Worm (Caenorhabditis elegans): ENCODE data around the gene flr-4.

The flr-4 gene

DNA sequence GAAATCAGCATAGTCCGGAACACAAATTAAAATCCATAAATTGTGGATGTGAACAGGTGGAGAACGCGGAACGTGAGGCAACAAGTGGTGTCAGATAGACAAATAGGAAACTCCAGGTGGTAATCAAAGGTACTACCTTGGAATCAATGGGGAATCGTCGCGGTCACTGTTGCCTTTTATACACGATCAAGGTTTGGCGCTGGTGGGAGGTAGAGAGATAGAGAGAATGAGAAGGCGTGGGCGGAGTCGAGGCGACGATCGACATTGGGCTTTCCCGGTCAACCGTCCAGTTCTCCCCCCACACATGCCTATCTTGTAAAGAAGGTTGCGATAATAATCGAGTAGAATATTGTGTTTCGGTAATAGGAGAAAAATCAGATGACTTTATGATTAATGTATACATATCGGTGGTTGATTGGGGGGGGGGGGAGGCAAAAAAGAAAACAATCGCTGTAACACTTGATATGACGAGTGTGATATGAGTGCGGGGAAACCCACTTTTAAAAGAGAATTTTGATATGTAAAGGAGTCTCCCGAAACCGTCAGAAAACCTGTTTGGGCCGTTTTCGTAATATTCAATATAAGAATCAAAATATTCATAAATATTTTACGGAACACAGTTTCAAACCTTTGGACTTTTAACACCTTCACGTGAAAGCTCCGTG, 11.5 kb upstream of the flr-4 start, which contains the start of the genes H40L08.8, H40L08.2 and H40L08.7:
Gene H40L08.8 (minus strand): TSS at position 37 of the 665 bp plus-strand sequence.
Gene H40L08.2 (minus strand): TSS at position 148 of the 665 bp plus-strand sequence.
Gene H40L08.7 (minus strand): TSS at position 148 of the 665 bp plus-strand sequence.
- TF ChIP-seq C38D4.7 (GFP tag; optimal IDR thresholded peaks at IDR 0.05) (no peak), elt-2 (tag; optimal IDR thresholded peaks at IDR 0.05) (peak; percentile 3), unc-42 (tag; optimal IDR thresholded peaks at IDR 0.05) (no peak), ceh-9 (tag; optimal IDR thresholded peaks at IDR 0.05) (no peak), hlh-13 (GFP tag; optimal IDR thresholded peaks at IDR 0.05) (no peak), C08G9.2 (tag; optimal IDR thresholded peaks at IDR 0.05) (no peak)

- TF ChIP-seq elt-2 (tag; optimal IDR thresholded peaks at IDR 0.05) (no peak), unc-3 (GFP tag; conservative IDR thresholded peaks at IDR 0.05) (no peak), unc-3 (tag; optimal IDR thresholded peaks at IDR 0.05) (no peak), ttx-3 (tag; optimal IDR thresholded peaks at IDR 0.05) (no peak), fkh-6 (tag; optimal IDR thresholded peaks at IDR 0.05) (no peak), ceh-30 (tag; optimal IDR thresholded peaks at IDR 0.05) (no peak), pha-2 (tag; optimal IDR thresholded peaks at IDR 0.05) (no peak), T23F11.4 (GFP tag; optimal IDR thresholded peaks at IDR 0.05) (no peak), ceh-22 (tag; optimal IDR thresholded peaks at IDR 0.05) (no peak), ceh-14 (tag; optimal IDR thresholded peaks at IDR 0.05) (no peak), ceh-6 (GFP tag; optimal IDR thresholded peaks at IDR 0.05) (no peak), gmeb-2 (tag; optimal IDR thresholded peaks at IDR 0.05) (no peak), hlh-6 (tag; optimal IDR thresholded peaks at IDR 0.05) (no peak), lin-11 (tag; optimal IDR thresholded peaks at IDR 0.05) (no peak), unc-86 (tag; optimal IDR thresholded peaks at IDR 0.05) (no peak), ceh-9 (tag; optimal IDR thresholded peaks at IDR 0.05) (no peak), syd-9 (tag; optimal IDR thresholded peaks at IDR 0.05) (no peak), ceh-34 (tag; optimal IDR thresholded peaks at IDR 0.05) (no peak)
Measured at ce11 chrX:15078276-15078675, 10.9 kb upstream of the flr-4 start.

DNA sequence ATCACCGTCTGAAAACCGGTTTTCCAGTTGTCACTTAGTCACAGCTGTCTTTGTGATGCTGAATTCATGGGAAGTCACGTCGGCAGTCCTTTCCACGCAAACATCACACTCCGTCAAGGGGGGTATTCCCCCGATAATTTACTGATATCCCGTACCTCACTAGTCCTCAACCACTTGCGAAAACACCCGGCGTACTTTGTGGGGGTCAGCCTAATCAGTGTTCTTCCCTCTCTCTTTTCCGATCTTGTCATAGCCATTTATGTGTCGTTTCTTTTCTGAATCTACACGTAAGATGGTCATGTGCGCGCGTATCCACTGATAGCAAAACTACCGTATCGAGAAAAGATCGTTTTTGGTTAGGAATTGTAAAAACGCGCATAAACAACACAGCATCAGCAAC, 9.8 kb upstream of the flr-4 start:
- TF ChIP-seq ref-2 (tag; optimal IDR thresholded peaks at IDR 0.05), result peak; percentile 33
- no peak for TF ChIP-seq nhr-232 (tag; optimal IDR thresholded peaks at IDR 0.05)
- no peak for TF ChIP-seq hlh-6 (tag; optimal IDR thresholded peaks at IDR 0.05)

- TF ChIP-seq ztf-16 (tag; optimal IDR thresholded peaks at IDR 0.05) (no peak), sox-4 (tag; optimal IDR thresholded peaks at IDR 0.05) (no peak), eyg-1 (tag; optimal IDR thresholded peaks at IDR 0.05) (no peak), pqm-1 (tag; optimal IDR thresholded peaks at IDR 0.05) (no peak), ref-2 (tag; optimal IDR thresholded peaks at IDR 0.05) (no peak), K02D7.2 (tag; optimal IDR thresholded peaks at IDR 0.05) (no peak), nhr-232 (tag; optimal IDR thresholded peaks at IDR 0.05) (no peak), dve-1 (tag; optimal IDR thresholded peaks at IDR 0.05) (no peak), npax-4 (tag; optimal IDR thresholded peaks at IDR 0.05) (no peak), hlh-30 (tag; optimal IDR thresholded peaks at IDR 0.05; ENCODE audit: insufficient read depth) (no peak), pha-2 (tag; optimal IDR thresholded peaks at IDR 0.05) (no peak), ceh-6 (GFP tag; optimal IDR thresholded peaks at IDR 0.05) (no peak), madf-2 (tag; optimal IDR thresholded peaks at IDR 0.05) (no peak), elt-2 (tag; optimal IDR thresholded peaks at IDR 0.05) (no peak), F13H6.1 (tag; optimal IDR thresholded peaks at IDR 0.05) (no peak), pros-1 (tag; optimal IDR thresholded peaks at IDR 0.05) (no peak), tbx-7 (tag; optimal IDR thresholded peaks at IDR 0.05) (no peak)
Measured at ce11 chrX:15081486-15081885, 7.7 kb upstream of the flr-4 start.

All from whole organism, late embryonic.